Worm (Caenorhabditis elegans): ENCODE results near the gene sqv-3.

sqv-3 gene

ce11 chrIII:9818763-9819162, 38.6 kb upstream of the sqv-3 start, which contains the start of gene panl-3:
Gene panl-3 (plus strand): TSS chrIII:9819056.
- TF ChIP-seq lsy-2 (tag; optimal IDR thresholded peaks at IDR 0.05) (peak; percentile 4), nhr-76 (tag; optimal IDR thresholded peaks at IDR 0.05) (no peak), elt-3 (tag; optimal IDR thresholded peaks at IDR 0.05) (no peak), elt-1 (tag; optimal IDR thresholded peaks at IDR 0.05; ENCODE audit: borderline replicate concordance, insufficient read depth) (no peak), lin-13 (tag; optimal IDR thresholded peaks at IDR 0.05) (peak; percentile 14), ham-2 (GFP tag; optimal IDR thresholded peaks at IDR 0.05) (no peak), cnd-1 (tag; optimal IDR thresholded peaks at IDR 0.05) (peak; percentile 46), sptf-1 (tag; optimal IDR thresholded peaks at IDR 0.05) (peak; percentile 37), mep-1 (tag; optimal IDR thresholded peaks at IDR 0.05) (peak; percentile 49), ceh-43 (GFP tag; optimal IDR thresholded peaks at IDR 0.05) (no peak), pha-4 (tag; optimal IDR thresholded peaks at IDR 0.05) (peak; percentile 23)

DNA sequence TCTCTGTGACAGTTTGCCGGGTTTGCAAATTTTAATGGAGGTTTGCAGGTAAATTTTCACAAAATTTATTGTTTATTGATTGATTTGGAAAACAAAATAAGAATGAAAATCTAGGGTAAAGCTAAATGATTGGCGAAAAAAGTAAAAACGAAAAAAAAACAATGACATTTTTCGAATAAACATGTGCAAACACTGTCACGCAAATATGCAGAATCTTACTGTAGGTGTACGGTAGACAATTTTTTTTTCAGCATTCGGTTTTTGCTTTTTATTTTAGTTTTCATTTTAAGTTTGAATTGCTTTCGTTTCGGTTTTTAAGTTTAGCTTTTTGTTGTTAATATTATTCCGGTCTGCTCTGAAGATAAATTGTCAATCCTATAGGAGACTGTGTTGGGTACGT, 37.7 kb upstream of the sqv-3 start:
- TF ChIP-seq lsy-2 (tag; optimal IDR thresholded peaks at IDR 0.05), result peak; percentile 81
- TF ChIP-seq M03D4.4 (tag; optimal IDR thresholded peaks at IDR 0.05), result no peak

DNA sequence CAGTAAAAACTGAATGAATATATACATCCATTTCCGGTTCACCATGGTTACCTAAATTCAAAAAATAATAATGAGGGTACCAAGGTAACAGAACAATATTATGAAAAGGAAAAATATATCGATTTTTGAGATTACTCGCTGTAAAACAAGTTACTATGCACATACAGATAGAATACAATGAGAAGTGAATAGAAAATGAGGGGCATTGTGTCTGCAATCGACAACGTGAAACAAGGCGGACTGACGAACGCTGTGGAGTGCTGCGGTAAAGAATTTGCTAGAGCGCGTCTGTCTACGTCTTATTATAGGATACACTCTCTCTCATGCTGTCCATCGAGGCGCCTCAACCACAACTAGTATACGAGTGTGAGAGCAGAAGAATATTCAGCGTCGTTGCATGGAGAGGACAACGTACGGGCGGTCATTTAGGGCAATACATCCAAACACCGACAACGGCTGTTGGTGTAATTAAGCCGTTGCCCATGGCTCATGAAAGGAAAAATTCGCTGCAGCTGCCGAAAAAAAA, 37.0 kb upstream of the sqv-3 start, which contains the start of gene cnx-1:
cnx-1 (minus strand) TSS at position 51 of the 526 bp plus-strand sequence.
- TF ChIP-seq sptf-1 (tag; optimal IDR thresholded peaks at IDR 0.05), result peak; percentile 29
- no peak for TF ChIP-seq bed-3 (GFP tag; optimal IDR thresholded peaks at IDR 0.05)
- TF ChIP-seq nhr-28 (tag; optimal IDR thresholded peaks at IDR 0.05), result no peak
- TF ChIP-seq pha-4 (tag; optimal IDR thresholded peaks at IDR 0.05), result no peak
- TF ChIP-seq unc-62 (GFP tag; optimal IDR thresholded peaks at IDR 0.05), result peak; percentile 38
- TF ChIP-seq nhr-12 (tag; optimal IDR thresholded peaks at IDR 0.05), result no peak
- TF ChIP-seq ceh-83 (GFP tag; optimal IDR thresholded peaks at IDR 0.05), result no peak
- peak; percentile 4 for TF ChIP-seq ces-1 (GFP tag; optimal IDR thresholded peaks at IDR 0.05)
- no peak for TF ChIP-seq snpc-4 (tag; optimal IDR thresholded peaks at IDR 0.05)
- TF ChIP-seq elt-1 (tag; optimal IDR thresholded peaks at IDR 0.05; ENCODE audit: borderline replicate concordance, insufficient read depth), result no peak
- TF ChIP-seq unc-39 (tag; optimal IDR thresholded peaks at IDR 0.05), result no peak
- no peak for TF ChIP-seq flh-1 (GFP tag; optimal IDR thresholded peaks at IDR 0.05)
- TF ChIP-seq mep-1 (tag; optimal IDR thresholded peaks at IDR 0.05), result peak; percentile 8
- no peak for TF ChIP-seq tbx-8 (GFP tag; optimal IDR thresholded peaks at IDR 0.05)
- no peak for TF ChIP-seq nhr-76 (tag; optimal IDR thresholded peaks at IDR 0.05)
- TF ChIP-seq ceh-39 (tag; optimal IDR thresholded peaks at IDR 0.05), result no peak
- TF ChIP-seq lsy-2 (tag; optimal IDR thresholded peaks at IDR 0.05), result no peak
- peak; percentile 16 for TF ChIP-seq lin-32 (GFP tag; optimal IDR thresholded peaks at IDR 0.05)
- no peak for TF ChIP-seq ceh-43 (GFP tag; optimal IDR thresholded peaks at IDR 0.05)
- no peak for TF ChIP-seq ztf-11 (tag; optimal IDR thresholded peaks at IDR 0.05)
- no peak for TF ChIP-seq mab-5 (tag; optimal IDR thresholded peaks at IDR 0.05)
- peak; percentile 67 for TF ChIP-seq cnd-1 (tag; optimal IDR thresholded peaks at IDR 0.05)
- peak; percentile 84 for TF ChIP-seq nhr-2 (tag; optimal IDR thresholded peaks at IDR 0.05)
- no peak for TF ChIP-seq sem-2 (GFP tag; optimal IDR thresholded peaks at IDR 0.05)
- no peak for TF ChIP-seq hlh-1 (tag; optimal IDR thresholded peaks at IDR 0.05)
- TF ChIP-seq lin-13 (tag; optimal IDR thresholded peaks at IDR 0.05), result no peak
- no peak for TF ChIP-seq M03D4.4 (tag; optimal IDR thresholded peaks at IDR 0.05)
- peak; percentile 34 for TF ChIP-seq ham-2 (GFP tag; optimal IDR thresholded peaks at IDR 0.05)
- no peak for TF ChIP-seq elt-3 (tag; optimal IDR thresholded peaks at IDR 0.05)
- no peak for TF ChIP-seq drap-1 (GFP tag; optimal IDR thresholded peaks at IDR 0.05)
- peak; percentile 73 for TF ChIP-seq mls-2 (tag; optimal IDR thresholded peaks at IDR 0.05)
- TF ChIP-seq blmp-1 (tag; optimal IDR thresholded peaks at IDR 0.05), result no peak
- TF ChIP-seq zip-8 (tag; optimal IDR thresholded peaks at IDR 0.05), result no peak
- TF ChIP-seq nhr-237 (tag; optimal IDR thresholded peaks at IDR 0.05), result no peak
- peak; percentile 30 for TF ChIP-seq unc-120 (tag; optimal IDR thresholded peaks at IDR 0.05; ENCODE audit: poor library complexity, severe bottlenecking)

DNA sequence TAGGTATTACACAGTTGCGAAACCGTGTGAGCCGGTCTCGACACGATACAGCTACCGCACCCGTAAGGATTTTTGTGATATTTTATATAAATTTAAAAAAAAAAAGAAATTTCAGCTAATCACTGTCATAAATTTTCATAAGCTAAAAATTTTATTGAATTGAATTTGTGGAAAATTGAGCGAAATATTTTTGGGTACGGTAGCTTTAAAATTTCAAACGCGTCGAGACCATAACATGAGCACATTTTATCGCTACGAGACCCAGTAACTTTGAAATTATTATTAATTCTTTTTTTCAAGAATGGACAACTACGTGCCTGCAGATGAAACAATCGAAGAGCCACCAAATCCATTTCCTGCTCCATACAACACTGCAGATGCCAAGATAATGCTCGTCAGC, 33.0 kb upstream of the sqv-3 start, which contains the start of gene ZK632.14:
ZK632.14 (plus strand) TSS at position 301 of the 400 bp plus-strand sequence.
- TF ChIP-seq mab-5 (tag; optimal IDR thresholded peaks at IDR 0.05), result no peak
- no peak for TF ChIP-seq nhr-28 (tag; optimal IDR thresholded peaks at IDR 0.05)
- TF ChIP-seq unc-39 (tag; optimal IDR thresholded peaks at IDR 0.05), result no peak
- TF ChIP-seq ceh-43 (GFP tag; optimal IDR thresholded peaks at IDR 0.05), result no peak
- TF ChIP-seq lin-32 (GFP tag; optimal IDR thresholded peaks at IDR 0.05), result no peak
- no peak for TF ChIP-seq drap-1 (GFP tag; optimal IDR thresholded peaks at IDR 0.05)
- no peak for TF ChIP-seq snpc-4 (tag; optimal IDR thresholded peaks at IDR 0.05)
- no peak for TF ChIP-seq ceh-83 (GFP tag; optimal IDR thresholded peaks at IDR 0.05)
- no peak for TF ChIP-seq nhr-237 (tag; optimal IDR thresholded peaks at IDR 0.05)
- no peak for TF ChIP-seq ztf-11 (tag; optimal IDR thresholded peaks at IDR 0.05)
- TF ChIP-seq unc-120 (tag; optimal IDR thresholded peaks at IDR 0.05; ENCODE audit: poor library complexity, severe bottlenecking), result no peak
- no peak for TF ChIP-seq hlh-1 (tag; optimal IDR thresholded peaks at IDR 0.05)
- TF ChIP-seq cnd-1 (tag; optimal IDR thresholded peaks at IDR 0.05), result no peak
- TF ChIP-seq elt-3 (tag; optimal IDR thresholded peaks at IDR 0.05), result no peak
- TF ChIP-seq mls-2 (tag; optimal IDR thresholded peaks at IDR 0.05), result no peak
- no peak for TF ChIP-seq nhr-12 (tag; optimal IDR thresholded peaks at IDR 0.05)
- no peak for TF ChIP-seq elt-1 (tag; optimal IDR thresholded peaks at IDR 0.05; ENCODE audit: borderline replicate concordance, insufficient read depth)
- no peak for TF ChIP-seq nhr-76 (tag; optimal IDR thresholded peaks at IDR 0.05)
- no peak for TF ChIP-seq zip-8 (tag; optimal IDR thresholded peaks at IDR 0.05)
- TF ChIP-seq mep-1 (tag; optimal IDR thresholded peaks at IDR 0.05), result no peak

All from whole organism, mixed stage, embryonic.